Worm (Caenorhabditis elegans): ENCODE results near the gene clec-9.

The clec-9 gene

DNA sequence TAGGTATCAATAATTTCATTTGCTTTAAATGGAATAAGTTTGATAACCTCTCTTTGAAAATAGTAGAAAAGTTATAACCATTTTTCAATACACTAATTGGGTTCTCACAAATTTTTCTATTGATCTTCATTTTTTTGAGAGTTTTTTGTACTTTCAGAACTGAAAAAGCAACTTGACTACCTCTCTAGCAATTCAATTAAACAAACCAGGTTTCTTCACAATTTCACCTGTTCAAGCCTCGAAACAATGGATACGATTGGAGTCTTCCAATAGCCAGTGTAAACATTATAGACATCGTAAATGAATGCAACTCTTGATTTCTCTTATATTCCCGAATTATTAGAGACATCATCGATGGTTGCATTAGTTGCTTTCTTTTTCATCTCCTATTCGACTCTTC lies 23.5 kb upstream of the clec-9 start, which contains the start of gene srz-99 (continued):
- TF ChIP-seq lin-39 (tag; optimal IDR thresholded peaks at IDR 0.05) (no peak), elt-3 (tag; optimal IDR thresholded peaks at IDR 0.05) (no peak), nhr-76 (tag; optimal IDR thresholded peaks at IDR 0.05) (no peak)

DNA sequence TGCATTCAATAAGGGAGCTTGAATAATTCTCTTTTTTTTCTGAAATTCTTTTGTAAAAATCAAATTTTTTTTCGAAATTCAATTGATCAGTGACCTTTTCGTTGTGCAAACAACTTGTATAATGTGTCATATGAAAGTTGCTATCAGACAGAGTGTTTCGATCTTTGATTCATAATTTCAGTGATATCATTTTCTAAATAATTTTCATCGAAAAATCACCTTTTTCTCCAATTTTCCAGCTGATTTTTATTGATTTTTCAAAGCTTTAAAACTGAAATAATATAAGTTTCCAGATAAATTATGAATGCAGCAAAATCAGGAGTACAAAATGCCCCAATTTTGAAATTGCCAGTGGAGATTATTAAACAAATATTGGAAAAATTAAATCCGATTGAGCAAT lies 22.0 kb upstream of the clec-9 start, which contains the start of gene fbxa-127:
Gene fbxa-127 (plus strand): TSS at position 301 of the 400 bp plus-strand sequence.
- TF ChIP-seq rnt-1 (tag; optimal IDR thresholded peaks at IDR 0.05) (no peak), elt-2 (tag; optimal IDR thresholded peaks at IDR 0.05) (peak; percentile 1)

DNA sequence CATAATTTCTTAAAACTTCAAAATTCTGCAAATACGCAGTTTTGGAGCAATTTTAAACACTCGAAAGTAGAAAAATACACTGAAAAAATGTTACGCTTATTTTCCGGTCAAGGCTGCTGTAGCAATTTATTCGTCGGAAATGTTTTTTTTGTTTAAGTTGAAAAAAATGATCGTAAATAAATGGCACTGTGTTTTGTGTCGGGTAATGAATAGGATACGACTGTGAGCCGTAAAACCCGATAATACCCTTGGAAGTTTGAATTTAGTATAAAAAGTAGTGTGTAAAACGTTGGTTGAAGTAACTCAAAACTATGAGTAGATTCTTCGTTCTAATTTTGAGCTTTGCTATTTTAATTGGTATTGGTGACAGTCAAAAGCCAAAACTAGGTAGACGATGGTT lies 20.5 kb upstream of the clec-9 start, which contains the start of gene T25E12.14:
Gene T25E12.14 (plus strand): TSS at position 301 of the 400 bp plus-strand sequence.
- TF ChIP-seq blmp-1 (tag; optimal IDR thresholded peaks at IDR 0.05) (no peak), grh-1 (GFP tag; IDR thresholded peaks at IDR 0.05) (no peak), pax-3 (tag; optimal IDR thresholded peaks at IDR 0.05) (no peak), unc-62 (GFP tag; optimal IDR thresholded peaks at IDR 0.05) (no peak), snu-23 (GFP tag; optimal IDR thresholded peaks at IDR 0.05) (no peak), mab-9 (GFP tag; IDR thresholded peaks at IDR 0.05) (no peak), ztf-11 (tag; optimal IDR thresholded peaks at IDR 0.05) (no peak), unc-86 (tag; optimal IDR thresholded peaks at IDR 0.05) (no peak), nhr-11 (tag; optimal IDR thresholded peaks at IDR 0.05) (no peak), ceh-8 (GFP tag; optimal IDR thresholded peaks at IDR 0.05) (no peak), C04F5.9 (tag; optimal IDR thresholded peaks at IDR 0.05) (no peak), egl-27 (tag; optimal IDR thresholded peaks at IDR 0.05) (no peak), C34B4.2 (tag; optimal IDR thresholded peaks at IDR 0.05) (no peak), lin-13 (GFP tag; optimal IDR thresholded peaks at IDR 0.05) (no peak), ets-5 (GFP tag; IDR thresholded peaks at IDR 0.05) (no peak), fkh-8 (tag; optimal IDR thresholded peaks at IDR 0.05) (no peak)

DNA sequence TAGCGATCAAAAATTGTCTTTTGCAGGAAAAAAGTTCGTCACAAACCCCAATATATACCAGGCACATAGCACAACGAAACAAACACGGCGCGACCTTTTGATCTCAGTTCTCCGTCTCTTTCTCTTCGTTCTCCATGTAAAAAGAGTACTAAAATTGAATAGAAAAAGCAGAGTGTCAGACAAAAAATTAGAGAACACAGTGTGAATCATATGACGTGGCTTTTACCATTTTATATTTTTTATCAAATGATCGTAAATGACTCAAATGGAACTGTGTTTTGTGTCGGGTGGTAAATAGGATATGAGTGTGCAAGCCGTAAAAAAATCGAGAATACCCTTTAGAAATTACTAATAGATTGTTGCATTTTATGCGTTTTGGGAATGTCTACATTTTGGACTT lies 19.5 kb upstream of the clec-9 start:
- TF ChIP-seq nhr-20 (tag; optimal IDR thresholded peaks at IDR 0.05) (peak; percentile 58), elt-2 (tag; optimal IDR thresholded peaks at IDR 0.05) (peak; percentile 65), nhr-85 (tag) (peak; percentile 22), xbp-1 (tag; optimal IDR thresholded peaks at IDR 0.05) (no peak), nhr-71 (tag; optimal IDR thresholded peaks at IDR 0.05) (peak; percentile 45), lin-35 (GFP tag; optimal IDR thresholded peaks at IDR 0.05) (peak in 1 of 2 experiments; percentile 39), ceh-82 (tag; optimal IDR thresholded peaks at IDR 0.05) (peak in 1 of 3 experiments; percentile 31), jun-1 (tag; optimal IDR thresholded peaks at IDR 0.05) (peak; percentile 23), sptf-1 (tag; optimal IDR thresholded peaks at IDR 0.05) (no peak), egl-13 (tag; optimal IDR thresholded peaks at IDR 0.05) (no peak), nhr-28 (tag; optimal IDR thresholded peaks at IDR 0.05) (no peak), ets-5 (GFP tag; IDR thresholded peaks at IDR 0.05) (no peak)

DNA sequence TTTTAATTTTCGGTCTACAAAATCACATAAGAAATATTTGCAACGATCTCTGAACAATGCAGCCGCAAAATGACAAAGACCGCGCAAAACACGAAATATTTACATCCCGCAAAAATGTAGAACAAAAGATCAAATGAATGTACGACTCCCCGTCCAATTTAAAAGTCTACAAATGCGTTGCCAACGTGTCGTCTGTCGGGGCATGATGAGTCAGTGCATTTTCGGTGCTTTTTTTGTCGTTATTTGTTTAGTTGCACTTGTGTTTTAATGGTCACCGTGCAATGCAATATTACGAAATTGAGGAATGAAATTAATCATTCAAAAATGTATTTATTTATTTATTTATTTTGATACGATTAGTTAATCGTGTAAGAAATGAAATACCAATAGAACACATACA lies 18.1 kb upstream of the clec-9 start:
- TF ChIP-seq fkh-4 (tag; optimal IDR thresholded peaks at IDR 0.05; ENCODE audit: borderline replicate concordance) = no peak
- TF ChIP-seq aly-2 (tag; optimal IDR thresholded peaks at IDR 0.05) = no peak
- peak; percentile 8 for TF ChIP-seq skn-1 (tag; optimal IDR thresholded peaks at IDR 0.05)
- peak; percentile 25 for TF ChIP-seq nhr-20 (tag; optimal IDR thresholded peaks at IDR 0.05)
- TF ChIP-seq Y116A8C.19 (tag; optimal IDR thresholded peaks at IDR 0.05; ENCODE audit: borderline replicate concordance) = no peak
- peak in 1 of 2 experiments; percentile 17 for TF ChIP-seq egl-27 (tag; optimal IDR thresholded peaks at IDR 0.05)

All from whole organism, L1 larva.